Fruit fly (Drosophila melanogaster): Measurements from ENCODE around the gene CG18273.

CG18273 gene

DNA sequence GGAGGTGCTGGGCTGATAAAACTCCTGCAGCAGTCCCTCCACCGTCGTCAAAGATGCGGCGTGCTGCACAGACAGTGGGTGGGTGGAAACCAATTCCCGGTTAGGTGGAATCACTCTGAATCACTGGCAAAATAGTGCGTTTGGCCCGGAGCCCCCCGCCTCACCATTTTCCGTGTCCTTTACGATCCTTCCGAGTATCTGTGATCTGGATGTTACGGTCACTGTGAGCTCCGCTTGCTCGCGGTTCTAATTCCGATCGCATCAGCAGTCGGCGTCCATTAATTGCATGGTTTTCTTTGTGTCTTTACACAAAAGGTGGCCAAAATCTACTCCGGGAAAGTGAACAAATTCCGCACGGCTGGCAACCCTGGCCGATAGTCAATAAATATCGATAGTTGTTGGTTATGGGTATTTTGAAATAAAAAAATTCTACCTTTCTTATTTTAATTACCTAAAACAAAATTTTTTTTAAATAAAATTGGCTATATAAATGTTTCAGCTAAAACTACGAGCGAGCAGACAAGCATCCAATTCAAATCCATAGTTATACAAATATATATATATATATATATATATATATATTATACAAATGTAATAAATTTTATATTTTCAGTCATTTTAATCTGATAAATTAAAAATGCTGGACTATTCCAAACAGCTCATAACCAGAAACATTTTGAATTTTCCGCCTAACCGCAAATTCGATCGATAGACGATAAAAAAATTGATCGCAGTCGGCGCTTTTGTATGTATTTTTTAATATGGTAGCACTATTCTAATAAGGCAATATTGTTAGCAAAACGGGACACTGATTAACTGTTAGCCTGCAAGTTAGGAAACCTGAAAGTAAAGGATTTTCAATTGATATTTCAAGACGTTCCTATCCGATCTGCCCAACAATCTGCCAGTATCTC lies 10.9 kb downstream of the CG18273 start, which contains the start of the genes ebo and CG13373 (continued):
- peak; percentile 49; the same call in 1 of the 2 replicates for TF ChIP-seq inv (GFP tag; IDR thresholded peaks at IDR 0.05; ENCODE audit: partially characterized antibody)
- TF ChIP-seq H15 (GFP tag; IDR thresholded peaks at IDR 0.05) = no peak
- TF ChIP-seq Lim3 (GFP tag; IDR thresholded peaks at IDR 0.05) = no peak
- TF ChIP-seq HHEX (GFP tag; optimal IDR thresholded peaks at IDR 0.05) = no peak
- no peak for TF ChIP-seq CG10431 (GFP tag; optimal IDR thresholded peaks at IDR 0.05)
- TF ChIP-seq mirr (GFP tag; optimal IDR thresholded peaks at IDR 0.05) = no peak
- 0 out of 2 replicates have a peak, but pooled peaks have one; percentile 11 for TF ChIP-seq sna (GFP tag; IDR thresholded peaks at IDR 0.05; ENCODE audit: partially characterized antibody)
- TF ChIP-seq shn (GFP tag; optimal IDR thresholded peaks at IDR 0.05) = no peak
- TF ChIP-seq C15 (GFP tag; IDR thresholded peaks at IDR 0.05) = no peak
- no peak for TF ChIP-seq YL-1 (GFP tag; optimal IDR thresholded peaks at IDR 0.05)
- no peak for TF ChIP-seq CoRest (tag; optimal IDR thresholded peaks at IDR 0.05)
- TF ChIP-seq CG1602 (GFP tag; optimal IDR thresholded peaks at IDR 0.05) = peak; percentile 31
- TF ChIP-seq E2f2 (GFP tag; IDR thresholded peaks at IDR 0.05) = peak; percentile 78
- no peak for TF ChIP-seq hkb (optimal IDR thresholded peaks at IDR 0.05)
- TF ChIP-seq hkb (GFP tag; IDR thresholded peaks at IDR 0.05) = peak; percentile 45; the same call in 1 of the 2 replicates
- no peak for TF ChIP-seq CG1024 (GFP tag; IDR thresholded peaks at IDR 0.05)
- TF ChIP-seq Spps (tag; optimal IDR thresholded peaks at IDR 0.05) = no peak
- TF ChIP-seq CG8281 (tag; optimal IDR thresholded peaks at IDR 0.05) = no peak
- TF ChIP-seq Hsf (GFP tag; optimal IDR thresholded peaks at IDR 0.05) = peak; percentile 8
- no peak for TF ChIP-seq ttk (GFP tag; IDR thresholded peaks at IDR 0.05)
- TF ChIP-seq Doc3 (GFP tag; IDR thresholded peaks at IDR 0.05; ENCODE audit: partially characterized antibody) = 0 out of 3 replicates have a peak, but pooled peaks have one; percentile 43
- no peak for TF ChIP-seq oc (tag; optimal IDR thresholded peaks at IDR 0.05)
- no peak for TF ChIP-seq pan (optimal IDR thresholded peaks at IDR 0.05)
- TF ChIP-seq pan (GFP tag; optimal IDR thresholded peaks at IDR 0.05 in 1 of 2, IDR thresholded peaks at IDR 0.05 in 1 of 2) = peak in 1 of 2 experiments; percentile 36
- TF ChIP-seq abd-A (tag; optimal IDR thresholded peaks at IDR 0.05) = no peak
- TF ChIP-seq Camta (GFP tag; optimal IDR thresholded peaks at IDR 0.05) = no peak
- no peak for TF ChIP-seq otp (GFP tag; IDR thresholded peaks at IDR 0.05)
- TF ChIP-seq CG11696 (GFP tag; IDR thresholded peaks at IDR 0.05) = no peak
- no peak for TF ChIP-seq Atf6 (GFP tag; IDR thresholded peaks at IDR 0.05)
- TF ChIP-seq HmgD (GFP tag; optimal IDR thresholded peaks at IDR 0.05) = no peak
- TF ChIP-seq CG12155 (GFP tag; optimal IDR thresholded peaks at IDR 0.05) = peak; percentile 3
- 0 out of 2 replicates have a peak, but pooled peaks have one; percentile 25 for TF ChIP-seq E2f1 (GFP tag; IDR thresholded peaks at IDR 0.05)
- TF ChIP-seq CG8359 (GFP tag; optimal IDR thresholded peaks at IDR 0.05; ENCODE audit: borderline replicate concordance) = no peak
- TF ChIP-seq z (GFP tag; IDR thresholded peaks at IDR 0.05) = no peak
- TF ChIP-seq CG9437 (GFP tag; optimal IDR thresholded peaks at IDR 0.05) = peak; percentile 8
- TF ChIP-seq CG7372 (GFP tag; IDR thresholded peaks at IDR 0.05) = no peak
- TF ChIP-seq CG18619 (GFP tag; optimal IDR thresholded peaks at IDR 0.05) = no peak
- no peak for TF ChIP-seq croc (GFP tag; conservative IDR thresholded peaks at IDR 0.05)
- no peak for TF ChIP-seq usp (GFP tag; optimal IDR thresholded peaks at IDR 0.05)
- no peak for TF ChIP-seq Eip74EF (GFP tag; optimal IDR thresholded peaks at IDR 0.05)
- TF ChIP-seq Jarid2 (GFP tag; optimal IDR thresholded peaks at IDR 0.05) = no peak
- no peak for TF ChIP-seq CG10654 (GFP tag; optimal IDR thresholded peaks at IDR 0.05)
- TF ChIP-seq Hmx (GFP tag; optimal IDR thresholded peaks at IDR 0.05) = no peak
- peak; percentile 19 for TF ChIP-seq Fer1 (GFP tag; optimal IDR thresholded peaks at IDR 0.05)
- no peak for TF ChIP-seq CG5245 (GFP tag; optimal IDR thresholded peaks at IDR 0.05)
- TF ChIP-seq twi (tag; optimal IDR thresholded peaks at IDR 0.05) = no peak
- TF ChIP-seq CG2875 (GFP tag; optimal IDR thresholded peaks at IDR 0.05) = no peak
- TF ChIP-seq CG30431 (GFP tag; optimal IDR thresholded peaks at IDR 0.05) = no peak
- TF ChIP-seq amos (GFP tag; IDR thresholded peaks at IDR 0.05; ENCODE audit: partially characterized antibody) = peak; percentile 65

All from whole organism, embryonic.